Fruit fly (Drosophila melanogaster): ENCODE data around the gene CG41562.
"Not testable (repeated sequence)": the region's sequence is repeated elsewhere in the genome, so short reads cannot be mapped to it uniquely, and the experiment has no call there.

Gene CG41562

dm6 chrX:22251282-22251681, at the start of gene CG41562:
Gene CG41562 (plus strand): TSS chrX:22251582.
- TF ChIP-seq usp (GFP tag; optimal IDR thresholded peaks at IDR 0.05); Dll (optimal IDR thresholded peaks at IDR 0.05); EcR (GFP tag; optimal IDR thresholded peaks at IDR 0.05): not testable (repeated sequence)

- TF ChIP-seq psq (optimal IDR thresholded peaks at IDR 0.05); usp (GFP tag; optimal IDR thresholded peaks at IDR 0.05); CG8478 (optimal IDR thresholded peaks at IDR 0.05): not testable (repeated sequence)
Observed at dm6 chrX:22201883-22202282, 49.5 kb upstream of the CG41562 start, which contains the start of gene CG46515. Gene CG46515 (plus strand): TSS chrX:22202183.

dm6 chrX:22212028-22212427, 39.4 kb upstream of the CG41562 start, which contains the start of gene CG46516:
Gene CG46516 (plus strand): TSS chrX:22212328.
- not testable (repeated sequence) for TF ChIP-seq psq (optimal IDR thresholded peaks at IDR 0.05); Dll (optimal IDR thresholded peaks at IDR 0.05); usp (GFP tag; optimal IDR thresholded peaks at IDR 0.05)

dm6 chrX:22217079-22217478, 34.3 kb upstream of the CG41562 start, which contains the start of gene CG46517:
Gene CG46517 (plus strand): TSS chrX:22217379.
- not testable (repeated sequence) for TF ChIP-seq pan, CG8478, psq (optimal IDR thresholded peaks at IDR 0.05)

- TF ChIP-seq usp (GFP tag; optimal IDR thresholded peaks at IDR 0.05); pan (optimal IDR thresholded peaks at IDR 0.05); CG8478 (optimal IDR thresholded peaks at IDR 0.05): not testable (repeated sequence)
Observed at dm6 chrX:22226273-22226672, 25.1 kb upstream of the CG41562 start, which contains the start of gene CG46518. Gene CG46518 (plus strand): TSS chrX:22226573.

- TF ChIP-seq Dll (optimal IDR thresholded peaks at IDR 0.05); usp (GFP tag; optimal IDR thresholded peaks at IDR 0.05); CG8478 (optimal IDR thresholded peaks at IDR 0.05): not testable (repeated sequence)
Observed at dm6 chrX:22231270-22231669, 20.1 kb upstream of the CG41562 start, which contains the start of gene CG46519. Gene CG46519 (plus strand): TSS chrX:22231570.

- not testable (repeated sequence) for TF ChIP-seq usp (GFP tag; optimal IDR thresholded peaks at IDR 0.05); psq (optimal IDR thresholded peaks at IDR 0.05); pan (optimal IDR thresholded peaks at IDR 0.05)
Observed at dm6 chrX:22236265-22236664, 15.1 kb upstream of the CG41562 start, which contains the start of gene CG46520. Gene CG46520 (plus strand): TSS chrX:22236565.

- TF ChIP-seq Dll (optimal IDR thresholded peaks at IDR 0.05); psq (optimal IDR thresholded peaks at IDR 0.05); EcR (GFP tag; optimal IDR thresholded peaks at IDR 0.05): not testable (repeated sequence)
Observed at dm6 chrX:22241272-22241671, 10.1 kb upstream of the CG41562 start, which contains the start of gene CG46521. Gene CG46521 (plus strand): TSS chrX:22241572.

dm6 chrX:22246300-22246699, 5.1 kb upstream of the CG41562 start, which contains the start of gene CG46522:
Gene CG46522 (plus strand): TSS chrX:22246600.
- TF ChIP-seq psq (optimal IDR thresholded peaks at IDR 0.05); usp (GFP tag; optimal IDR thresholded peaks at IDR 0.05); EcR (GFP tag; optimal IDR thresholded peaks at IDR 0.05): not testable (repeated sequence)

All from whole organism.